Worm (Caenorhabditis elegans): ENCODE data around the gene sdz-21.

Gene sdz-21

ce11 chrIII:5642692-5643091, 14.1 kb downstream of the sdz-21 start:
- TF ChIP-seq nhr-23 (tag; optimal IDR thresholded peaks at IDR 0.05) (no peak), R02D3.7 (tag; optimal IDR thresholded peaks at IDR 0.05) (no peak), fkh-10 (GFP tag; optimal IDR thresholded peaks at IDR 0.05) (no peak)

DNA sequence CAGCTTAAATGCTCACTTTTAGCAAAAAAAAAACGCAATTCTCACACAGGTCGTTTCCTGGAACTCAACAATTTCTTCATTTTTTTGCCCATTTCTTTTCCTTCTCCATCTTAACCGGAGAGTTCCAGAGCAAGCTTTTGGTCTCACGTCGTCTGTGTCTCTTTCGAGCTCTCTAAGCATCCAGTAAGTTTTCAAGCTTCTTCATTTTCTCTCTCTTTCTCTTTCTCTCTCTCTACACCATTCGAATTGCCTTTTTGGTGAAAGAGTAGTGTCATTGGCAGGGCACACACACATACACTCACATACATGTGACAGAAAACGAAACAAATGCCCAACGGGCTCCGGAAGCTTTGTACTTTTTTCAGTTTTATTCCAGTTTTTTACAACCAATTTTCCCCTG, 16.9 kb downstream of the sdz-21 start:
- TF ChIP-seq jun-1 (tag; optimal IDR thresholded peaks at IDR 0.05) (no peak), nhr-11 (tag; optimal IDR thresholded peaks at IDR 0.05) (no peak), nhr-43 (tag; optimal IDR thresholded peaks at IDR 0.05; ENCODE audit: poor library complexity, severe bottlenecking) (no peak), lin-39 (tag; optimal IDR thresholded peaks at IDR 0.05) (peak; percentile 80), mdl-1 (tag; optimal IDR thresholded peaks at IDR 0.05) (no peak), nfya-1 (tag; optimal IDR thresholded peaks at IDR 0.05; ENCODE audit: insufficient read depth) (peak; percentile 85), nhr-67 (tag; optimal IDR thresholded peaks at IDR 0.05) (no peak), fkh-10 (GFP tag; optimal IDR thresholded peaks at IDR 0.05) (peak; percentile 70), lin-15B (tag; optimal IDR thresholded peaks at IDR 0.05) (peak; percentile 36), snpc-4 (tag; optimal IDR thresholded peaks at IDR 0.05) (peak; percentile 20)

DNA sequence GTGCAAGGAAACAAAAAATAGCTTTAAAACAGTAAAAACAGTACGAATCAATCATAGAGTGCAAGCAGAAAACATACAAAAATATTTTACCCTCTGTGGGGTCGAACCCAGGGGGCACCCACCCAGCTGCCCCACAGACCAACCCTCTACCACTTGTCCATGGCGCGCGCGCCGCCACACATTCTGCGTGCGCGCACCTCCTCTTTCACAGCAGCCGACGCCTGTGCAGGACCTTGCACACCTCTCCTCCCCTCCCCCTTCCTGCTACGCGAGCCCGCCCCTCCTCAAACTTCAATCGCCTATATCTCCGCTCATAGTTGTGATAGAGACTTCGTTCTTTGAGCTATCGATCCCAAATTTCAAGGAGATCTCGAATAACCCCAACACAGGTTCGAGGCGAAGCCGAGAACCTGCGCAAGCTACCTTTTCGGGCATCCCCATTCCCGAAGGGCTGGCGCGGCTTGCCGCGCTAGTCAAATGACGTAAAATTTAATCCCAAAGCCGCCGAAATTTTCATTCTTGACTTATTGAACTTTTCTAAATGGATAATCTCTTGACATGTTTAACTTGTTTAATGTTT, 19.5 kb downstream of the sdz-21 start:
- peak; percentile 12 for TF ChIP-seq elt-2 (tag; optimal IDR thresholded peaks at IDR 0.05)

DNA sequence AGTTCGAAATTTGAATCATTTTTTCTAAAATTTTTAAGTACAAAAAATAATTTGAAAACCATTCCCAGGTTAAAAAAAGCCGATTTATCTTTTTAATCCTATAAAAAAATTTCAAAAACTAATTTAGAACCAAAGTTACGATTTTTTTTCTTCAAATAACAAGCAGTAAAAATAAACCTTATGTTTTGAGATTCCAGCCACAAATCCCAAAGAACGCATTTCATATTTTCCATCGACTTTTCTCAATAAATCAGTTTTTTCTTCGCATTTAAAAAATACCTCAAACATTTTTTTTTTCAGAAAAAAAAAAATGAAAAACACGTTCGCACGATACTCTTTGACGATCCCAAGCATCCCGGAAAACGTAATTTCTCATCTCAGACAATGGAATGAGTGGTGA, 21.7 kb downstream of the sdz-21 start, which contains the start of gene ckk-1:
Gene ckk-1, plus strand, starts transcription at position 301 of the 400 bp plus-strand sequence.
- TF ChIP-seq fkh-2 (tag; optimal IDR thresholded peaks at IDR 0.05) (no peak), nhr-28 (tag; optimal IDR thresholded peaks at IDR 0.05) (no peak), daf-12 (tag; optimal IDR thresholded peaks at IDR 0.05) (no peak), unc-62 (GFP tag; optimal IDR thresholded peaks at IDR 0.05) (no peak), elt-3 (tag; optimal IDR thresholded peaks at IDR 0.05) (no peak), mdl-1 (tag; optimal IDR thresholded peaks at IDR 0.05) (no peak), unc-39 (tag; optimal IDR thresholded peaks at IDR 0.05) (no peak), lsy-12 (tag; optimal IDR thresholded peaks at IDR 0.05) (no peak), nhr-237 (tag; optimal IDR thresholded peaks at IDR 0.05) (no peak), nhr-67 (tag; optimal IDR thresholded peaks at IDR 0.05) (no peak), egl-27 (tag; optimal IDR thresholded peaks at IDR 0.05) (no peak)

DNA sequence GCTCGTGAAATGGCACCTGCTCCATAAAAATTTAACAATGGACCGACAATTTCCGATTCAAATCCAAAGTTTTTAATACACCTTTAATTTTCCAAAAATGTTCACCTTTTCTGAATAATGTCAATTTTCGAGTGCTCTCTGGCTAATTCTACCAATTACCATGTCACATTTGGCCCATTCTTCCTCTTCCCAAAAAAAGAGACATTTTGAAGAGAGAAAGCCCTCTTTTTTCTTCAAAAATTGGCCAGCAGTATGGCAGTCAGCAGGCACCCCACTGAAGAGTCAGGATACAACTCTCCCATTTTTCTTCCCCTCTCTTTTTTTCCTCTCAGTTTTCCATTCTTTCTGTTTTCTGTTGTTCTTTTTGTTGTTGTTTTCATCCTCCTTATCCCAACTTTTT, 22.3 kb downstream of the sdz-21 start:
- TF ChIP-seq lin-39 (tag; optimal IDR thresholded peaks at IDR 0.05) (peak; percentile 17), elt-3 (tag; optimal IDR thresholded peaks at IDR 0.05) (no peak), nhr-43 (tag; optimal IDR thresholded peaks at IDR 0.05; ENCODE audit: poor library complexity, severe bottlenecking) (no peak)

ce11 chrIII:5632426-5632976, 24.3 kb downstream of the sdz-21 start:
- peak; percentile 41 for TF ChIP-seq lin-39 (tag; optimal IDR thresholded peaks at IDR 0.05)
- peak; percentile 35 for TF ChIP-seq nfya-1 (tag; optimal IDR thresholded peaks at IDR 0.05; ENCODE audit: insufficient read depth)
- TF ChIP-seq snpc-4 (tag; optimal IDR thresholded peaks at IDR 0.05): peak; percentile 94
- no peak for TF ChIP-seq nhr-25 (tag; optimal IDR thresholded peaks at IDR 0.05)
- peak; percentile 54 for TF ChIP-seq fkh-10 (GFP tag; optimal IDR thresholded peaks at IDR 0.05)
- TF ChIP-seq nhr-77 (tag; optimal IDR thresholded peaks at IDR 0.05): no peak
- TF ChIP-seq ceh-9 (tag; optimal IDR thresholded peaks at IDR 0.05): no peak

DNA sequence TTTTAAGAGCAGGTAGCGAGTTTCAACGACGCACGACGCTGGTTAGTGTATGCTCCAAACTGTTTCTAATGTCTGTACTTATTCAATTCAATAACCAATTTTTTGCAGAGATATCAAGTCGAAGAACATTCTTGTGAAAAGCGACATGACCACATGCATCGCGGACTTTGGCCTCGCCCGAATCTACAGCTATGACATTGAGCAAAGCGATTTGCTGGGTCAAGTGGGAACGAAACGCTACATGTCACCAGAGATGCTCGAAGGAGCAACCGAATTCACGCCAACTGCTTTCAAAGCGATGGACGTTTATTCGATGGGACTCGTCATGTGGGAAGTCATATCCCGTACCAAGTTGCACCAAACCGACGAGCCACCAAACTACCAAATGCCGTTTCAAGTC, 26.5 kb downstream of the sdz-21 start:
- TF ChIP-seq nhr-43 (tag; optimal IDR thresholded peaks at IDR 0.05; ENCODE audit: poor library complexity, severe bottlenecking) (no peak), lin-39 (tag; optimal IDR thresholded peaks at IDR 0.05) (peak; percentile 23), ztf-11 (tag; optimal IDR thresholded peaks at IDR 0.05) (no peak), tbx-2 (tag; optimal IDR thresholded peaks at IDR 0.05) (no peak)
